Fruit fly (Drosophila melanogaster) whole organism, adult: ENCODE data around the gene CG42827.

ENCODE experiments used
- CG11617 ChIP-seq: fragments of 200-800 bp; sonication (Bioruptor generic); optimal IDR thresholded peaks from 2 replicates; lab custom pipeline; 2017; ENCODE audit warnings: mild to moderate bottlenecking, missing biosample characterization, missing genetic modification reagents, missing genetic modification characterization
- CG14711 ChIP-seq: fragments of 200-800 bp; sonication (Bioruptor generic); optimal IDR thresholded peaks from 2 replicates; lab custom pipeline; 2018; ENCODE audit warnings: missing biosample characterization, mild to moderate bottlenecking, missing genetic modification characterization, moderate library complexity
- CG1620 ChIP-seq: fragments of 200-800 bp; sonication (Bioruptor generic); optimal IDR thresholded peaks from 2 replicates; lab custom pipeline; 2016; ENCODE audit warnings: missing biosample characterization, missing genetic modification characterization
- CG7045 ChIP-seq: fragments of 200-800 bp; sonication (Bioruptor generic); optimal IDR thresholded peaks from 2 replicates; lab custom pipeline; 2017; ENCODE audit warnings: missing biosample characterization, mild to moderate bottlenecking, missing genetic modification characterization
- Clk ChIP-seq: fragments of 200-800 bp; sonication (Bioruptor generic); optimal IDR thresholded peaks from 2 replicates; lab custom pipeline; 2017; ENCODE audit warnings: missing biosample characterization, missing genetic modification characterization
- Hr96 ChIP-seq: fragments of 200-800 bp; sonication (Bioruptor generic); optimal IDR thresholded peaks from 2 replicates; lab custom pipeline; 2016; ENCODE audit warnings: missing biosample characterization, missing genetic modification characterization
- bab1 ChIP-seq: fragments of 200-800 bp; sonication (Bioruptor generic); optimal IDR thresholded peaks from 3 replicates; lab custom pipeline; 2019; ENCODE audit warnings: missing biosample characterization, mild to moderate bottlenecking, missing genetic modification characterization, moderate library complexity
- cnc ChIP-seq, 2 experiments: fragments of >200 bp; optimal IDR thresholded peaks; 2 replicates each; lab custom pipeline; 2017
- kay ChIP-seq: fragments of 200-800 bp; sonication (Bioruptor generic); peaks from one replicate; lab custom pipeline; 2016; ENCODE audit warnings: missing biosample characterization, missing genetic modification characterization, borderline replicate concordance
- pad ChIP-seq: fragments of 200-800 bp; sonication (Bioruptor generic); optimal IDR thresholded peaks from 3 replicates; lab custom pipeline; 2017; ENCODE audit warnings: missing biosample characterization, missing genetic modification characterization, mild to moderate bottlenecking, moderate library complexity, missing genetic modification reagents

DNA sequence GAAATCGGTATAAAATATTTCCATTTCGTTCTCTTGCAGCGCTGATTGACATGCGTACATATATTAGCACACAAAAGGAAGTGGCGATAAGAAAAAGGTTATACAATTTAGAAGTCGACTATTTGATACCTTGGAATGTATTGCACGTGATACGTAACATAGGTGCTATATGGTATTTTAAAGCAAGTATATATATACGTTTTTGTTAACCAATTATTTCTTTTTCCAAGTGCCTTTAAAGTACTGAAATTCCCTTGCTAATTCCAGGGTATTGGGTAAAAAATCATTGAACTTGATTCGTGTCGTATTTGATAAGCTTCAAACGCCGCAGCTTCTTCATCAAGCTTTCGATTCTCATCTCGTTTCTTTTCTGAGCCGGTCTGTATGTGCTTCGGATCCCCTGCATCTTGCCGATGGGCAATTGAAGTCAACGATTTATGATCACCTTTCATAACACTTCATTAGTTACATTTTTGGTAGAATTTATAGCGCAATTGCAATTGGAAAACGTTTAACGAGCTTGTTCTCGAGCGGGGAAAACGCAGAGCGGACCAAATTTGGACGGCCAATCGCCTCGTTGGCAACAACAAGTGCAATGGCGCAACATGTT, 9.1 kb upstream of the CG42827 start, which contains the start of gene CG4408:
- TF ChIP-seq Hr96 (peak; percentile 19), CG11617 (GFP tag; lab: Kevin White, UChicago) (peak; percentile 4), pad (GFP tag; lab: Kevin White, UChicago) (peak; percentile 57), CG7045 (GFP tag; lab: Kevin White, UChicago) (peak; percentile 27), Clk (GFP tag; lab: Kevin White, UChicago) (no peak), CG1620 (peak; percentile 48), cnc (optimal IDR thresholded peaks at IDR 0.05; lab: Kevin White, UChicago) (no peak), CG14711 (tag; lab: Kevin White, UChicago) (peak; percentile 77), bab1 (GFP tag; lab: Kevin White, UChicago) (peak; percentile 43), kay (GFP tag; lab: Kevin White, UChicago) (no peak)
